Fruit fly (Drosophila melanogaster) whole organism, embryonic: ENCODE data around the gene PGAP2.
A peak's percentile ranks its signal among the peaks of the same experiment; 100 is the strongest.

ENCODE experiments used
- Atf6 ChIP-seq: fragments of 200-800 bp; sonication (Bioruptor generic); IDR thresholded peaks from 2 replicates; pipeline ENCODE4 v1.3.6; 2022; ENCODE audit warnings: missing biosample characterization, missing genetic modification characterization
- CG10209 ChIP-seq: fragments of 200-800 bp; sonication (Bioruptor generic); optimal IDR thresholded peaks from 3 replicates; lab custom pipeline; 2017; ENCODE audit warnings: missing biosample characterization, mild to moderate bottlenecking, missing genetic modification characterization, missing genetic modification reagents
- CG10431 ChIP-seq: fragments of 200-800 bp; sonication (Bioruptor generic); optimal IDR thresholded peaks from 3 replicates; lab custom pipeline; 2018; ENCODE audit warnings: missing biosample characterization, mild to moderate bottlenecking, missing genetic modification characterization
- CG10959 ChIP-seq: fragments of 200-800 bp; sonication (Bioruptor generic); IDR thresholded peaks from 2 replicates; pipeline ENCODE4 v1.3.6; 2022; ENCODE audit warnings: missing biosample characterization, missing genetic modification characterization
- CG11696 ChIP-seq: fragments of 200-800 bp; sonication (Bioruptor generic); IDR thresholded peaks from 2 replicates; pipeline ENCODE4 v1.3.6; 2022; ENCODE audit warnings: missing biosample characterization, missing genetic modification characterization
- CG12391 ChIP-seq: fragments of 200-800 bp; sonication (Bioruptor generic); optimal IDR thresholded peaks from 3 replicates; lab custom pipeline; 2018; ENCODE audit warnings: missing biosample characterization, mild to moderate bottlenecking, missing genetic modification characterization, moderate library complexity
- CG1602 ChIP-seq: fragments of 200-800 bp; sonication (Bioruptor generic); optimal IDR thresholded peaks from 3 replicates; lab custom pipeline; 2016; ENCODE audit warnings: missing biosample characterization, missing genetic modification characterization
- CG16779 ChIP-seq: fragments of 200-800 bp; sonication (Bioruptor generic); IDR thresholded peaks from 2 replicates; pipeline ENCODE4 v1.3.6; 2022; ENCODE audit warnings: missing biosample characterization, missing genetic modification characterization
- CG17612 ChIP-seq: fragments of 200-800 bp; sonication (Bioruptor generic); IDR thresholded peaks from 2 replicates; pipeline ENCODE4 v1.3.6; 2022; ENCODE audit warnings: missing biosample characterization, missing genetic modification characterization
- CG2678 ChIP-seq: fragments of 200-800 bp; sonication (Bioruptor generic); optimal IDR thresholded peaks from 3 replicates; lab custom pipeline; 2019; ENCODE audit warnings: missing biosample characterization, mild to moderate bottlenecking, missing genetic modification characterization, moderate library complexity
- CG3163 ChIP-seq: fragments of 200-800 bp; sonication (Bioruptor generic); optimal IDR thresholded peaks from 3 replicates; lab custom pipeline; 2016; ENCODE audit warnings: missing biosample characterization, missing genetic modification characterization
- CG3407 ChIP-seq: fragments of 200-800 bp; sonication (Bioruptor generic); optimal IDR thresholded peaks from 2 replicates; lab custom pipeline; 2018; ENCODE audit warnings: missing biosample characterization, mild to moderate bottlenecking, missing genetic modification characterization
- CG3995 ChIP-seq: fragments of 200-800 bp; sonication (Bioruptor generic); optimal IDR thresholded peaks from 3 replicates; lab custom pipeline; 2016; ENCODE audit warnings: missing biosample characterization, missing genetic modification characterization
- CG4360 ChIP-seq: fragments of 200-800 bp; sonication (Bioruptor generic); IDR thresholded peaks from 2 replicates; pipeline ENCODE4 v1.3.6; 2022; ENCODE audit warnings: missing biosample characterization, missing genetic modification characterization
- CG5180 ChIP-seq: fragments of 200-800 bp; sonication (Bioruptor generic); optimal IDR thresholded peaks from 3 replicates; lab custom pipeline; 2017; ENCODE audit warnings: missing biosample characterization, missing genetic modification characterization, mild to moderate bottlenecking, moderate library complexity, missing genetic modification reagents
- CG7928 ChIP-seq: fragments of 200-800 bp; sonication (Bioruptor generic); optimal IDR thresholded peaks from 2 replicates; lab custom pipeline; 2017; ENCODE audit warnings: missing biosample characterization, mild to moderate bottlenecking, missing genetic modification characterization
- CG7987 ChIP-seq: fragments of 200-800 bp; sonication (Bioruptor generic); optimal IDR thresholded peaks from 2 replicates; lab custom pipeline; 2018; ENCODE audit warnings: missing biosample characterization, mild to moderate bottlenecking, missing genetic modification characterization, moderate library complexity
- CG8388 ChIP-seq: fragments of 200-800 bp; sonication (Bioruptor generic); optimal IDR thresholded peaks from 2 replicates; lab custom pipeline; 2019; ENCODE audit warnings: missing biosample characterization, mild to moderate bottlenecking, missing genetic modification characterization, moderate library complexity
- CG9876 ChIP-seq: fragments of 200-800 bp; sonication (Bioruptor generic); optimal IDR thresholded peaks from 2 replicates; lab custom pipeline; 2016; ENCODE audit warnings: missing biosample characterization, missing genetic modification characterization
- CoRest ChIP-seq: fragments of 200-800 bp; sonication (Bioruptor generic); optimal IDR thresholded peaks from 3 replicates; lab custom pipeline; 2018; ENCODE audit warnings: missing biosample characterization, mild to moderate bottlenecking, missing genetic modification characterization, moderate library complexity
- D19A ChIP-seq: fragments of 200-800 bp; optimal IDR thresholded peaks from 3 replicates; lab custom pipeline; 2019; ENCODE audit warnings: missing biosample characterization, mild to moderate bottlenecking, missing genetic modification characterization, moderate library complexity
- Dref ChIP-seq: fragments of 200-800 bp; sonication (Bioruptor generic); IDR thresholded peaks from 2 replicates; pipeline ENCODE4 v1.3.6; 2022; ENCODE audit warnings: missing biosample characterization, missing genetic modification characterization
- GATAe ChIP-seq: fragments of 200-800 bp; sonication (Bioruptor generic); conservative IDR thresholded peaks from 2 replicates; pipeline ENCODE4 v1.3.6; 2022; ENCODE audit warnings: missing biosample characterization, missing genetic modification characterization
- Mrtf ChIP-seq: fragments of 200-800 bp; sonication (Bioruptor generic); IDR thresholded peaks from 3 replicates; pipeline ENCODE4 v1.3.6; 2022; ENCODE audit warnings: missing biosample characterization, missing genetic modification characterization
- Rx ChIP-seq: fragments of 200-800 bp; sonication (Bioruptor generic); IDR thresholded peaks from 2 replicates; pipeline ENCODE4 v1.3.6; 2022; ENCODE audit warnings: missing biosample characterization, missing genetic modification characterization
- Spps ChIP-seq: fragments of 200-800 bp; sonication (Bioruptor generic); optimal IDR thresholded peaks from 2 replicates; lab custom pipeline; 2018; ENCODE audit warnings: missing biosample characterization, mild to moderate bottlenecking, missing genetic modification characterization
- Ssrp ChIP-seq: fragments of 200-800 bp; sonication (Bioruptor generic); optimal IDR thresholded peaks from 2 replicates; lab custom pipeline; 2018; ENCODE audit warnings: missing biosample characterization, mild to moderate bottlenecking, missing genetic modification characterization, moderate library complexity
- Stat92E ChIP-seq, 3 experiments: fragments of >200 bp in 2 of 3; fragments of 200-800 bp in 1 of 3; sonication (Bioruptor generic) in 1 of 3; optimal IDR thresholded peaks; 2 replicates each; lab custom pipeline; 2017 to 2019; ENCODE audit warnings: missing biosample characterization in 3 of 3, missing genetic modification characterization in 3 of 3, mild to moderate bottlenecking in 1 of 3, moderate library complexity in 1 of 3
- Tbp ChIP-seq: fragments of >200 bp; optimal IDR thresholded peaks from 2 replicates; lab custom pipeline; 2018; ENCODE audit warnings: missing biosample characterization, missing genetic modification characterization
- Xbp1 ChIP-seq: fragments of 200-800 bp; sonication (Bioruptor generic); optimal IDR thresholded peaks from 3 replicates; lab custom pipeline; 2016; ENCODE audit warnings: missing biosample characterization, mild to moderate bottlenecking, missing genetic modification characterization
- ash1 ChIP-seq: fragments of 200-800 bp; sonication (Bioruptor generic); optimal IDR thresholded peaks from 2 replicates; lab custom pipeline; 2018; ENCODE audit warnings: missing biosample characterization, mild to moderate bottlenecking, missing genetic modification characterization
- br ChIP-seq: fragments of >200 bp; optimal IDR thresholded peaks from 2 replicates; lab custom pipeline; 2017
- cwo ChIP-seq: fragments of 200-800 bp; sonication (Bioruptor generic); optimal IDR thresholded peaks from 3 replicates; lab custom pipeline; 2017; ENCODE audit warnings: missing biosample characterization, missing genetic modification characterization, mild to moderate bottlenecking, moderate library complexity, missing genetic modification reagents
- dmrt11E ChIP-seq: fragments of 200-800 bp; sonication (Bioruptor generic); optimal IDR thresholded peaks from 3 replicates; lab custom pipeline; 2018; ENCODE audit warnings: missing biosample characterization, mild to moderate bottlenecking, missing genetic modification characterization, moderate library complexity
- ftz-f1 ChIP-seq: fragments of 200-800 bp; sonication (Bioruptor generic); optimal IDR thresholded peaks from 2 replicates; lab custom pipeline; 2016; ENCODE audit warnings: missing biosample characterization, missing genetic modification characterization
- grau ChIP-seq: fragments of 200-800 bp; optimal IDR thresholded peaks from 3 replicates; lab custom pipeline; 2019; ENCODE audit warnings: missing biosample characterization, mild to moderate bottlenecking, missing genetic modification characterization, moderate library complexity
- gro ChIP-seq: fragments of 200-800 bp; sonication (Bioruptor generic); optimal IDR thresholded peaks from 2 replicates; lab custom pipeline; 2016; ENCODE audit warnings: missing biosample characterization, missing genetic modification characterization
- hbn ChIP-seq: fragments of 200-800 bp; sonication (Bioruptor generic); IDR thresholded peaks from 2 replicates; pipeline ENCODE4 v1.3.6; 2022; ENCODE audit warnings: missing biosample characterization, missing genetic modification characterization; ENCODE audit not compliant: partially characterized antibody
- ind ChIP-seq: fragments of 200-800 bp; sonication (Bioruptor generic); optimal IDR thresholded peaks from 3 replicates; lab custom pipeline; 2016; ENCODE audit warnings: missing biosample characterization, missing genetic modification characterization
- kay ChIP-seq: fragments of 200-800 bp; sonication (Bioruptor generic); optimal IDR thresholded peaks from 2 replicates; lab custom pipeline; 2016; ENCODE audit warnings: missing biosample characterization, missing genetic modification characterization
- lov ChIP-seq, 2 experiments: fragments of 200-800 bp in 1 of 2; fragments of >200 bp in 1 of 2; sonication (Bioruptor generic) in 1 of 2; IDR thresholded peaks in 1 of 2; optimal IDR thresholded peaks in 1 of 2; 2 replicates in 1 of 2; 3 replicates in 1 of 2; pipeline versions ENCODE4 v1.3.6 to Lab custom; 2017 to 2022; ENCODE audit warnings: missing biosample characterization in 1 of 2, missing genetic modification characterization in 1 of 2
- maf-S ChIP-seq: fragments of 200-800 bp; sonication (Bioruptor generic); optimal IDR thresholded peaks from 2 replicates; lab custom pipeline; 2016; ENCODE audit warnings: missing biosample characterization, missing genetic modification characterization
- nau ChIP-seq: fragments of 200-800 bp; sonication (Bioruptor generic); optimal IDR thresholded peaks from 3 replicates; lab custom pipeline; 2017; ENCODE audit warnings: missing biosample characterization, mild to moderate bottlenecking, missing genetic modification characterization, missing genetic modification reagents
- onecut ChIP-seq: fragments of 200-800 bp; sonication (Bioruptor generic); IDR thresholded peaks from 2 replicates; pipeline ENCODE4 v1.3.6; 2022; ENCODE audit warnings: missing biosample characterization, missing genetic modification characterization
- pum ChIP-seq: fragments of 200-800 bp; sonication (Bioruptor generic); optimal IDR thresholded peaks from 2 replicates; lab custom pipeline; 2016; ENCODE audit warnings: missing biosample characterization, missing genetic modification characterization
- row ChIP-seq: fragments of 200-800 bp; sonication (Bioruptor generic); IDR thresholded peaks from 3 replicates; pipeline ENCODE4 v1.3.6; 2022; ENCODE audit warnings: missing biosample characterization, missing genetic modification characterization
- sc ChIP-seq, 3 experiments: fragments of >200 bp in 2 of 3; fragments of 200-800 bp in 1 of 3; sonication (Bioruptor generic) in 1 of 3; optimal IDR thresholded peaks; 2 replicates in 2 of 3; 3 replicates in 1 of 3; lab custom pipeline; 2017; ENCODE audit warnings: mild to moderate bottlenecking in 1 of 3, missing biosample characterization in 1 of 3, missing genetic modification characterization in 1 of 3, missing genetic modification reagents in 1 of 3
- sima ChIP-seq: fragments of 200-800 bp; sonication (Bioruptor generic); optimal IDR thresholded peaks from 2 replicates; lab custom pipeline; 2016; ENCODE audit warnings: missing biosample characterization, missing genetic modification characterization
- sqz ChIP-seq: fragments of 200-800 bp; sonication (Bioruptor generic); optimal IDR thresholded peaks from 3 replicates; lab custom pipeline; 2018; ENCODE audit warnings: missing biosample characterization, mild to moderate bottlenecking, missing genetic modification characterization

The PGAP2 gene

dm6 chr2L:825768-826263 lies 6.5 kb upstream of the PGAP2 start, which contains the start of the genes CG3862 and dock (continued):
- TF ChIP-seq CG3163 = peak; percentile 66
- no peak for TF ChIP-seq CG8388
- peak; percentile 63 for TF ChIP-seq pum (GFP tag; lab: Kevin White, UChicago)
- 0 out of 2 replicates have a peak, but pooled peaks have one; percentile 21 for TF ChIP-seq Rx
- no peak for TF ChIP-seq Ssrp (tag; lab: Kevin White, UChicago)
- no peak for TF ChIP-seq CG11696 (GFP tag; lab: Robert Waterston, UW)
- TF ChIP-seq cwo = no peak
- peak; percentile 77 for TF ChIP-seq gro (GFP tag; lab: Kevin White, UChicago)
- no peak for TF ChIP-seq CG1602 (GFP tag; lab: Kevin White, UChicago)
- TF ChIP-seq CG10431 = peak; percentile 38
- TF ChIP-seq Dref (GFP tag; lab: Robert Waterston, UW) = peak; percentile 100
- TF ChIP-seq ftz-f1 = peak; percentile 74
- peak; percentile 32 for TF ChIP-seq CoRest (tag; lab: Kevin White, UChicago)
- TF ChIP-seq grau (tag; lab: Kevin White, UChicago) = peak; percentile 36
- no peak for TF ChIP-seq sqz (GFP tag; lab: Kevin White, UChicago)
- no peak for TF ChIP-seq D19A (tag; lab: Kevin White, UChicago)
- TF ChIP-seq maf-S (GFP tag; lab: Kevin White, UChicago) = peak; percentile 69
- TF ChIP-seq hbn (GFP tag; lab: Robert Waterston, UW) = peak; percentile 90
- peak; percentile 57 for TF ChIP-seq CG9876
- TF ChIP-seq Mrtf (GFP tag; lab: Robert Waterston, UW) = 0 out of 3 replicates have a peak, but pooled peaks have one; percentile 16
- TF ChIP-seq GATAe (GFP tag; lab: Robert Waterston, UW) = no peak
- no peak for TF ChIP-seq CG3407
- no peak for TF ChIP-seq nau
- TF ChIP-seq sc (optimal IDR thresholded peaks at IDR 0.05; lab: Kevin White, UChicago) = no peak
- TF ChIP-seq sc (GFP tag; optimal IDR thresholded peaks at IDR 0.05; lab: Kevin White, UChicago) = no peak
- no peak for TF ChIP-seq CG10959 (GFP tag; lab: Robert Waterston, UW)
- peak; percentile 15 for TF ChIP-seq Spps (tag; lab: Kevin White, UChicago)
- TF ChIP-seq Tbp (GFP tag; lab: Kevin White, UChicago) = peak; percentile 7
- no peak for TF ChIP-seq CG3995
- TF ChIP-seq Stat92E (GFP tag; optimal IDR thresholded peaks at IDR 0.05; lab: Kevin White, UChicago) = peak in 1 of 3 experiments; percentile 68
- TF ChIP-seq CG2678 (tag; lab: Kevin White, UChicago) = peak; percentile 53
- TF ChIP-seq CG7928 (GFP tag; lab: Kevin White, UChicago) = peak; percentile 88
- TF ChIP-seq CG7987 (GFP tag; lab: Kevin White, UChicago) = peak; percentile 71
- TF ChIP-seq Atf6 (GFP tag; lab: Robert Waterston, UW) = 0 out of 2 replicates have a peak, but pooled peaks have one; percentile 25
- TF ChIP-seq kay (GFP tag; lab: Kevin White, UChicago) = peak; percentile 46
- TF ChIP-seq CG12391 (tag; lab: Kevin White, UChicago) = peak; percentile 51
- no peak for TF ChIP-seq lov (optimal IDR thresholded peaks at IDR 0.05; lab: Kevin White, UChicago)
- 0 out of 3 replicates have a peak, but pooled peaks have one; percentile 41 for TF ChIP-seq lov (GFP tag; IDR thresholded peaks at IDR 0.05; lab: Robert Waterston, UW)
- peak; percentile 39 for TF ChIP-seq ind (GFP tag; lab: Kevin White, UChicago)
- no peak for TF ChIP-seq CG5180 (GFP tag; lab: Kevin White, UChicago)
- no peak for TF ChIP-seq br (lab: Kevin White, UChicago)
- no peak for TF ChIP-seq CG16779 (GFP tag; lab: Robert Waterston, UW)
- TF ChIP-seq CG4360 (GFP tag; lab: Robert Waterston, UW) = no peak; the same call in 1 of the 2 replicates
- TF ChIP-seq Xbp1 (GFP tag; lab: Kevin White, UChicago) = peak; percentile 50
- TF ChIP-seq ash1 (GFP tag; lab: Kevin White, UChicago) = peak; percentile 13
- TF ChIP-seq sima (GFP tag; lab: Kevin White, UChicago) = no peak
- peak; percentile 25 for TF ChIP-seq dmrt11E (tag; lab: Kevin White, UChicago)
- TF ChIP-seq onecut = peak; percentile 44
- no peak for TF ChIP-seq CG10209
- TF ChIP-seq CG17612 = no peak
- peak; percentile 45; the same call in 2 of the 3 replicates for TF ChIP-seq row (GFP tag; lab: Robert Waterston, UW)
